Worm (Caenorhabditis elegans) whole organism, L1 larva: ENCODE data around the gene clc-29.
"Not testable (repeated sequence)": the region's sequence is repeated elsewhere in the genome, so short reads cannot be mapped to it uniquely, and the experiment has no call there.

Experiments
- ceh-88 ChIP-seq: fragments of 200-800 bp; sonication (Bioruptor generic); IDR thresholded peaks from 2 replicates; pipeline ENCODE4 v1.3.6; 2022; ENCODE audit warnings: missing genetic modification characterization, missing compliant biosample characterization
- jun-1 ChIP-seq: fragments of 150-350 bp; optimal IDR thresholded peaks from 2 replicates; lab custom pipeline; 2014; ENCODE audit warnings: missing biosample characterization, missing genetic modification reagents, missing genetic modification characterization
- lin-13 ChIP-seq: fragments of 150-350 bp; optimal IDR thresholded peaks from 2 replicates; lab custom pipeline; 2014; ENCODE audit warnings: missing biosample characterization, missing genetic modification reagents, missing genetic modification characterization
- lsy-2 ChIP-seq, 2 experiments: fragments of 150-350 bp; optimal IDR thresholded peaks; 2 replicates each; lab custom pipeline; 2014; ENCODE audit warnings: missing biosample characterization in 2 of 2, missing genetic modification characterization in 2 of 2
- mep-1 ChIP-seq: fragments of 150-350 bp; optimal IDR thresholded peaks from 2 replicates; lab custom pipeline; 2014; ENCODE audit warnings: missing biosample characterization, missing genetic modification characterization
- snpc-4 ChIP-seq: fragments of 150-350 bp; optimal IDR thresholded peaks from 2 replicates; lab custom pipeline; 2014; ENCODE audit warnings: missing biosample characterization, missing genetic modification characterization
- unc-86 ChIP-seq: sonication (generic microtip); optimal IDR thresholded peaks from 2 replicates; lab custom pipeline; 2016; ENCODE audit warnings: missing genetic modification characterization, missing compliant biosample characterization

ce11 chrIII:8344283-8344682, 3.4 kb downstream of the clc-29 start, which contains the start of gene ZC262.7:
- not testable (repeated sequence) for TF ChIP-seq ceh-88; jun-1 (tag; lab: Kevin White, UChicago); unc-86; mep-1 (tag; lab: Kevin White, UChicago); lsy-2 (tag; optimal IDR thresholded peaks at IDR 0.05; lab: Kevin White, UChicago); lin-13; snpc-4
